Worm (Caenorhabditis elegans): ENCODE results near the gene nucb-1.

DNA sequence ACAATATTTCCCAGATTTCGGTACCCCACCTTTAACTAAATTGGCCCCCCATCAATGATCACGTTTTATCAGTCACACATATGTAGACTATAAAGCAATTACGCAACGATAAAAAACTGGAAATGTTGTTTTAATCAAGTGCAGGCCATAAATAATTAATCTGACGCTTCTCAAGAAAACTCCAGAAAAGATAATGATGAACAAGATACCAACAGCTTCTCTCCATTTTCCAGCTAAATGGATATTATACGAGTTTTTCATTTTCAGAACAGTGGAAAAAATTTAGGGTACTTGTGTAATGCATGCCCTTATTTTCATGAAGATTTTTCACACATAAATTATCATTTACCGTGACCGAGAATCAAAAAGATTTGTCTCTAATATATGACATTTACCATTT, 18.8 kb downstream of the nucb-1 start:
- TF ChIP-seq nhr-237 (tag; optimal IDR thresholded peaks at IDR 0.05) (no peak), ama-1 (optimal IDR thresholded peaks at IDR 0.05) (no peak), nhr-6 (tag; optimal IDR thresholded peaks at IDR 0.05) (no peak), mdl-1 (tag; optimal IDR thresholded peaks at IDR 0.05) (no peak), fos-1 (tag; optimal IDR thresholded peaks at IDR 0.05) (peak; percentile 36), lin-11 (tag; optimal IDR thresholded peaks at IDR 0.05) (no peak), nhr-25 (tag; optimal IDR thresholded peaks at IDR 0.05) (no peak), unc-62 (GFP tag; optimal IDR thresholded peaks at IDR 0.05) (no peak), nhr-12 (tag; optimal IDR thresholded peaks at IDR 0.05) (no peak), blmp-1 (tag; optimal IDR thresholded peaks at IDR 0.05; ENCODE audit: insufficient read depth) (no peak), ztf-11 (tag; optimal IDR thresholded peaks at IDR 0.05) (no peak), nhr-77 (tag; optimal IDR thresholded peaks at IDR 0.05) (no peak)
